Worm (Caenorhabditis elegans) whole organism, early embryonic: ENCODE measurements around the gene sre-37.

Experiments
- B0310.2 ChIP-seq: sonication (generic microtip); optimal IDR thresholded peaks from 2 replicates; lab custom pipeline; 2016; ENCODE audit warnings: mild to moderate bottlenecking, missing genetic modification characterization, missing compliant biosample characterization
- ama-1 ChIP-seq: fragments of 150-350 bp; optimal IDR thresholded peaks from 2 replicates; lab custom pipeline; 2014
- ceh-13 ChIP-seq: fragments of 200-800 bp; sonication (Bioruptor generic); optimal IDR thresholded peaks from 2 replicates; lab custom pipeline; 2018; ENCODE audit warnings: mild to moderate bottlenecking, missing genetic modification characterization, missing compliant biosample characterization
- hmg-4 ChIP-seq: fragments of 200-800 bp; sonication (Bioruptor generic); optimal IDR thresholded peaks from 2 replicates; lab custom pipeline; 2018; ENCODE audit warnings: mild to moderate bottlenecking, missing genetic modification characterization, missing compliant biosample characterization
- hnd-1 ChIP-seq: sonication (generic microtip); optimal IDR thresholded peaks from 2 replicates; lab custom pipeline; 2016; ENCODE audit warnings: missing genetic modification characterization, missing compliant biosample characterization
- tbx-37 ChIP-seq: fragments of 200-800 bp; sonication (Bioruptor generic); conservative IDR thresholded peaks from 2 replicates; pipeline ENCODE4 v1.3.6; 2022; ENCODE audit warnings: missing genetic modification reagents, missing genetic modification characterization, missing compliant biosample characterization

DNA sequence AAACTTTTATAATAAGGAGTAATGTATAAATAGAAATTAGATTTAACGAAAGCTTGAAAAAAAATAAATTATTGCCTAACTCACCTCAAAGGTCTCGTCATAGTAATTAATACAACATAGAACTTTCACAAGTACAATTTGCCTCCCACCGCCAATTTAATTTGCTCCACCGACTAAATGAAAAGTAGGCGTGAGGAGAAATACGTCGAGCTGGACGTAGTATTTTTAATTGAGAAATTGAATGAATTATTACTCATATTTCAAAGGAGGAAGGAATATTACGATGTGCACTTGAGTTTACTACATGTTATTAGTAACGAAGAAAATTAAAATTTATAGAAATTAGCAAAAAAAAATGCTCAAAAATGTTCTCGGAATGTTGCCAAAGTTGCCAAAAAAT is 27.2 kb upstream of the sre-37 start, which contains the start of gene Y57A10C.9:
- no peak for TF ChIP-seq ceh-13 (GFP tag; lab: Kevin White, UChicago)
- TF ChIP-seq ama-1 (lab: Kevin White, UChicago): no peak
- no peak for TF ChIP-seq B0310.2 (tag; lab: Kevin White, UChicago)
- no peak for TF ChIP-seq hmg-4 (GFP tag; lab: Kevin White, UChicago)
- no peak for TF ChIP-seq tbx-37 (GFP tag; lab: Robert Waterston, UW)
- TF ChIP-seq hnd-1 (tag; lab: Kevin White, UChicago): no peak
